Fruit fly (Drosophila melanogaster) whole organism: ENCODE data around the gene dan.

ENCODE experiments used
- CG8478 ChIP-seq: fragments of >200 bp; optimal IDR thresholded peaks from 2 replicates; lab custom pipeline; 2018; ENCODE audit warnings: inconsistent platforms
- pan ChIP-seq: fragments of >200 bp; optimal IDR thresholded peaks from 2 replicates; lab custom pipeline; 2017
- psq ChIP-seq: fragments of >200 bp; optimal IDR thresholded peaks from 2 replicates; lab custom pipeline; 2017
- usp ChIP-seq: fragments of >200 bp; optimal IDR thresholded peaks from 2 replicates; lab custom pipeline; 2017; ENCODE audit warnings: missing biosample characterization, missing genetic modification characterization, mixed read lengths

DNA sequence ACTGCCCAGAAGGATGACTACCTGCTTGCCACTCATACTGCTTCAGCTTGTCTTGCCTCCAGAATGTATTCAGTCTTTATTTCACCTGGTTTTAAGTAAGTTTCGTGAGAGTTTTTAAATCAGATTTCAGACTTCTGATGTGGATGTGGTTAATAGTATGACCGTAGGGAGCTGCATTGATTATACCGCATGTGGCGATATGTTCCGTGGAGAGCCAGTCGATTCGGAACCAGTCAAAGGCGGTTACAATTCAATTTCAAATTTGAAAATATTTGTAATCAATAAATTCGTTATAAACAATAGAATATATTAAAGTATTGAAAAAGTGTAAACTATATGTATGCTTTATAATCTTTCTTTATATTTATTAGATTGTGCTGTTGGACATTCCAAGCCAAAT is 51.2 kb downstream of the dan start, which contains the start of gene Sil1:
- no peak for TF ChIP-seq psq (lab: Kevin White, UChicago)
- TF ChIP-seq pan (lab: Kevin White, UChicago): no peak
- TF ChIP-seq usp (GFP tag; lab: Kevin White, UChicago): no peak
- TF ChIP-seq CG8478 (lab: Kevin White, UChicago): no peak
